Worm (Caenorhabditis elegans) whole organism, L4 larva: ENCODE data around the gene T15B7.8.
A peak's percentile ranks its signal among the peaks of the same experiment; 100 is the strongest.

ENCODE experiments used
- D1046.2 ChIP-seq: fragments of 200-800 bp; sonication (Bioruptor generic); IDR thresholded peaks from 2 replicates; pipeline ENCODE4 v1.3.6; 2022; ENCODE audit warnings: missing genetic modification characterization, missing compliant biosample characterization
- F26F4.8 ChIP-seq: fragments of 200-800 bp; sonication (Bioruptor generic); conservative IDR thresholded peaks from 2 replicates; pipeline ENCODE4 v1.3.6; 2022; ENCODE audit warnings: missing genetic modification characterization, missing compliant biosample characterization
- Y105C5A.15 ChIP-seq: fragments of 200-800 bp; sonication (Bioruptor generic); IDR thresholded peaks from 2 replicates; pipeline ENCODE4 v1.3.6; 2022; ENCODE audit warnings: missing genetic modification characterization, missing compliant biosample characterization
- Y75B8A.6 ChIP-seq: fragments of 200-800 bp; sonication (Bioruptor generic); IDR thresholded peaks from 2 replicates; pipeline ENCODE4 v1.3.6; 2022; ENCODE audit warnings: missing genetic modification reagents, missing genetic modification characterization, missing compliant biosample characterization
- ZK337.2 ChIP-seq: fragments of 200-800 bp; sonication (Bioruptor generic); IDR thresholded peaks from 2 replicates; pipeline ENCODE4 v1.3.6; 2022; ENCODE audit warnings: missing genetic modification reagents, missing genetic modification characterization, missing compliant biosample characterization
- ZK546.5 ChIP-seq, 2 experiments: sonication (generic microtip); optimal IDR thresholded peaks; 2 replicates each; lab custom pipeline; 2017; ENCODE audit warnings: missing biosample characterization in 2 of 2, missing genetic modification characterization in 2 of 2
- aha-1 ChIP-seq: fragments of 150-350 bp; peaks from one replicate; lab custom pipeline; 2014; ENCODE audit warnings: missing biosample characterization, missing genetic modification characterization
- ctbp-1 ChIP-seq: fragments of 200-800 bp; sonication (Bioruptor generic); IDR thresholded peaks from 2 replicates; pipeline ENCODE4 v1.3.6; 2022; ENCODE audit warnings: missing genetic modification reagents, missing genetic modification characterization, missing compliant biosample characterization
- daf-19 ChIP-seq: fragments of 200-800 bp; sonication (Bioruptor generic); conservative IDR thresholded peaks from 2 replicates; pipeline ENCODE4 v1.3.6; 2022; ENCODE audit warnings: missing genetic modification characterization, missing compliant biosample characterization
- dmd-8 ChIP-seq: fragments of 200-800 bp; sonication (Bioruptor generic); IDR thresholded peaks from 2 replicates; pipeline ENCODE4 v1.3.6; 2022; ENCODE audit warnings: missing genetic modification characterization, missing compliant biosample characterization
- duxl-1 ChIP-seq: sonication (generic microtip); optimal IDR thresholded peaks from 2 replicates; lab custom pipeline; 2016; ENCODE audit warnings: mild to moderate bottlenecking, missing genetic modification characterization, moderate library complexity, missing compliant biosample characterization; ENCODE audit not compliant: poor library complexity
- dve-1 ChIP-seq: sonication (generic microtip); optimal IDR thresholded peaks from 2 replicates; lab custom pipeline; 2017; ENCODE audit warnings: antibody characterized with exemption, mild to moderate bottlenecking, missing genetic modification characterization, missing compliant biosample characterization; ENCODE audit not compliant: insufficient read depth
- gei-8 ChIP-seq: fragments of 200-800 bp; sonication (Bioruptor generic); optimal IDR thresholded peaks from 2 replicates; lab custom pipeline; 2018; ENCODE audit warnings: mild to moderate bottlenecking, missing genetic modification characterization, missing compliant biosample characterization
- madf-9 ChIP-seq: fragments of 200-800 bp; sonication (Bioruptor generic); conservative IDR thresholded peaks from 2 replicates; pipeline ENCODE4 v1.3.6; 2022; ENCODE audit warnings: missing genetic modification reagents, missing genetic modification characterization, missing compliant biosample characterization
- mdt-29 ChIP-seq: fragments of 200-800 bp; sonication (Bioruptor generic); IDR thresholded peaks from 2 replicates; pipeline ENCODE4 v1.3.6; 2022; ENCODE audit warnings: missing genetic modification reagents, missing genetic modification characterization, missing compliant biosample characterization
- mep-1 ChIP-seq: fragments of 150-350 bp; sonication (generic microtip); optimal IDR thresholded peaks from 3 replicates; lab custom pipeline; 2014; ENCODE audit warnings: missing biosample characterization, missing genetic modification characterization
- mxl-2 ChIP-seq: fragments of 200-800 bp; sonication (Bioruptor generic); conservative IDR thresholded peaks from 2 replicates; pipeline ENCODE4 v1.3.6; 2022; ENCODE audit warnings: missing genetic modification reagents, missing genetic modification characterization, missing compliant biosample characterization
- mxl-3 ChIP-seq: fragments of 200-800 bp; sonication (Bioruptor generic); optimal IDR thresholded peaks from 2 replicates; lab custom pipeline; 2018; ENCODE audit warnings: mild to moderate bottlenecking, missing genetic modification characterization, missing compliant biosample characterization
- nhr-10 ChIP-seq: fragments of 150-350 bp; optimal IDR thresholded peaks from 2 replicates; lab custom pipeline; 2014; ENCODE audit warnings: missing biosample characterization, missing genetic modification characterization
- nhr-25 ChIP-seq: sonication (generic microtip); optimal IDR thresholded peaks from 2 replicates; lab custom pipeline; 2017; ENCODE audit warnings: missing genetic modification characterization, mild to moderate bottlenecking, missing compliant biosample characterization, antibody characterized with exemption, moderate library complexity, borderline replicate concordance; ENCODE audit not compliant: insufficient read depth
- nhr-28 ChIP-seq: fragments of 150-350 bp; optimal IDR thresholded peaks from 2 replicates; lab custom pipeline; 2014; ENCODE audit warnings: missing biosample characterization, missing genetic modification characterization
- nhr-41 ChIP-seq: fragments of 200-800 bp; sonication (Bioruptor generic); IDR thresholded peaks from 2 replicates; pipeline ENCODE4 v1.3.6; 2022; ENCODE audit warnings: missing genetic modification reagents, missing genetic modification characterization, missing compliant biosample characterization
- nhr-76 ChIP-seq: fragments of 150-350 bp; optimal IDR thresholded peaks from 2 replicates; lab custom pipeline; 2014; ENCODE audit warnings: missing biosample characterization, missing genetic modification characterization
- nhr-77 ChIP-seq: fragments of 150-350 bp; optimal IDR thresholded peaks from 2 replicates; lab custom pipeline; 2014; ENCODE audit warnings: missing biosample characterization, missing genetic modification characterization
- pha-4 ChIP-seq, 2 experiments: fragments of 150-350 bp in 1 of 2; fragments of 200-800 bp in 1 of 2; sonication (Bioruptor generic) in 1 of 2; IDR thresholded peaks in 1 of 2; optimal IDR thresholded peaks in 1 of 2; 2 replicates each; pipeline versions ENCODE4 v1.3.6 to Lab custom; 2014 to 2022; ENCODE audit warnings: missing genetic modification characterization in 2 of 2, missing genetic modification reagents in 2 of 2, missing biosample characterization in 1 of 2, missing compliant biosample characterization in 1 of 2
- set-16 ChIP-seq: fragments of 200-800 bp; sonication (Bioruptor generic); IDR thresholded peaks from 2 replicates; pipeline ENCODE4 v1.3.6; 2022; ENCODE audit warnings: missing genetic modification reagents, missing genetic modification characterization, missing compliant biosample characterization
- snpc-1.2 ChIP-seq: fragments of 200-800 bp; sonication (Bioruptor generic); IDR thresholded peaks from 2 replicates; pipeline ENCODE4 v1.3.6; 2022; ENCODE audit warnings: missing genetic modification reagents, missing genetic modification characterization, missing compliant biosample characterization
- snpc-4 ChIP-seq: fragments of 150-350 bp; optimal IDR thresholded peaks from 2 replicates; lab custom pipeline; 2014; ENCODE audit warnings: missing biosample characterization, missing genetic modification characterization
- tra-1 ChIP-seq: fragments of 200-800 bp; sonication (Bioruptor generic); IDR thresholded peaks from 2 replicates; pipeline ENCODE4 v1.3.6; 2022; ENCODE audit warnings: missing genetic modification reagents, missing genetic modification characterization, missing compliant biosample characterization
- unc-130 ChIP-seq: sonication (generic microtip); optimal IDR thresholded peaks from 2 replicates; lab custom pipeline; 2016; ENCODE audit warnings: missing genetic modification reagents, missing genetic modification characterization, missing compliant biosample characterization
- unc-39 ChIP-seq: sonication (generic microtip); optimal IDR thresholded peaks from 2 replicates; lab custom pipeline; 2017; ENCODE audit warnings: missing biosample characterization, missing genetic modification characterization
- vab-7 ChIP-seq: fragments of 200-800 bp; sonication (Bioruptor generic); IDR thresholded peaks from 2 replicates; pipeline ENCODE4 v1.3.6; 2022; ENCODE audit warnings: missing genetic modification reagents, missing genetic modification characterization, missing compliant biosample characterization
- zag-1 ChIP-seq: fragments of 150-350 bp; optimal IDR thresholded peaks from 2 replicates; lab custom pipeline; 2014; ENCODE audit warnings: missing biosample characterization, missing genetic modification characterization

Gene T15B7.8

DNA sequence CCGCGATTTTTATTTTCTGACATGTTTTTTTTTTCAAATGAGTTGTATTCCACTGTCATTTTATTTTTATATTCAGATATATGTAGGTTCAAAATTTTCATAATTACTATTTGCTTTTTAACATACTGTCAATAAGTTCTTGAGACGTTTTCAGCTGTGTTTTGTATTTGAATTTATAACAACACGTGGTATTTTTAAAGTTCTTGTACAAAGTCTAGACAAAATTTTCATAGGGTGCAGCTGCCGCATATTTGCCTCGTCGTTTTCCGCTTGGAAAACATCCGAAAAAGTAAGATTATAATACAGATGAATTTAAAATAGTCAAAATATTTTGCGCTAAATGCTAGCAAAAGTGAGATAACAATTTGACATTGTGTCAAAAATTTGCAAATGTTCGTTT lies 7.2 kb downstream of the T15B7.8 start, which contains the start of gene dmsr-15:
Gene dmsr-15, minus strand, starts transcription at position 101 of the 400 bp plus-strand sequence.
- TF ChIP-seq mep-1 (no peak), duxl-1 (no peak), F26F4.8 (no peak), daf-19 (GFP tag; lab: Robert Waterston, UW) (no peak), pha-4 (GFP tag; IDR thresholded peaks at IDR 0.05; lab: Robert Waterston, UW) (no peak), pha-4 (tag; optimal IDR thresholded peaks at IDR 0.05; lab: Kevin White, UChicago) (no peak), ctbp-1 (GFP tag; lab: Robert Waterston, UW) (no peak), nhr-25 (no peak), nhr-77 (no peak), tra-1 (no peak)

DNA sequence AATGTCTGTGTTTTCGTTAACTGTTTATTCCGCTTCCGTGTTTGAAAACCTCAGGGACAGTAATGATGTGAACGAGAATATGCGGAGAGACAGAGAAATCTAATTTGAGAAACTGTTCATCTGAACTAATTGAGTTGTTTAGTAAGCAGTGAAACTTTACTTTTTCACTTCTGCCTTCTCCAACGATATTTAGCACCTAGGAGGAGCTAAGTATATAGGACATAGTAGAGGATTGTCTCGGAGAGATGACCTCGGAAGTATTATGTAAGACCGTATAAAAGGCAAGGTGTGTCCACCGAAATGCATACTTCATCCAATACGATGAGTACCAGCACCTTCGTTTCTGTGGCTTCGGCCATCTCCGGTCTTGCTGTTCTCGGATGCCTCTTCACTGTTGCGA lies 7.8 kb downstream of the T15B7.8 start, which contains the start of gene col-141:
Gene col-141, plus strand, starts transcription at position 301 of the 400 bp plus-strand sequence.
- TF ChIP-seq tra-1 (no peak), mdt-29 (GFP tag; lab: Robert Waterston, UW) (no peak), mxl-3 (GFP tag; lab: Kevin White, UChicago) (no peak), gei-8 (no peak), mxl-2 (GFP tag; lab: Robert Waterston, UW) (no peak), madf-9 (GFP tag; lab: Robert Waterston, UW) (no peak), unc-130 (GFP tag; lab: Kevin White, UChicago) (no peak), dmd-8 (GFP tag; lab: Robert Waterston, UW) (no peak), nhr-41 (GFP tag; lab: Robert Waterston, UW) (no peak), ZK337.2 (GFP tag; lab: Robert Waterston, UW) (no peak), Y105C5A.15 (GFP tag; lab: Robert Waterston, UW) (no peak), dve-1 (tag; lab: Kevin White, UChicago) (no peak), zag-1 (tag; lab: Kevin White, UChicago) (no peak), Y75B8A.6 (GFP tag; lab: Robert Waterston, UW) (no peak)

ce11 chrV:6830075-6830474 lies 8.5 kb downstream of the T15B7.8 start:
- TF ChIP-seq unc-39 (tag; lab: Kevin White, UChicago): no peak
- no peak for TF ChIP-seq duxl-1
- TF ChIP-seq aha-1 (tag; lab: Kevin White, UChicago): peak; percentile 36
- no peak for TF ChIP-seq unc-130 (GFP tag; lab: Kevin White, UChicago)
- no peak for TF ChIP-seq snpc-4 (tag; lab: Kevin White, UChicago)
- TF ChIP-seq set-16 (GFP tag; lab: Robert Waterston, UW): peak; percentile 97
- TF ChIP-seq snpc-1.2: no peak
- TF ChIP-seq nhr-10: no peak

ce11 chrV:6830755-6831227 lies 9.2 kb downstream of the T15B7.8 start, which contains the start of gene col-142:
Gene col-142, plus strand, starts transcription at chrV:6831177.
- TF ChIP-seq nhr-28 (tag; lab: Kevin White, UChicago) (peak; percentile 9), nhr-76 (tag; lab: Kevin White, UChicago) (no peak)

DNA sequence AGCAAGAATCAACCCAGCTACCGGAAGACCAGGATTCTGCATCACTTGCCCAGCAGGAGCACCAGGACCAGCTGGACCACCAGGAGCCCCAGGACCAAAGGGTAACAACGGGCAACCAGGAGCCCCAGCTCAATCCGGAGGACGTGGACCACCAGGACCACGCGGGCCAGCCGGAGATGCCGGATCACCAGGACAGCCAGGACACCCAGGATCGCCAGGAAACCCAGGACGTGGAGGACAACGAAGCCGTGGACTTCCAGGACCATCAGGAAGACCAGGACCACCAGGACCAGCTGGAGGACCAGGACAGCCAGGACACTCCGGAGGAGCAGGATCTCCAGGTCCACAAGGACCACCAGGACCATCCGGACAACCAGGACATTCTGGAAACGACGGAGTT lies 9.9 kb downstream of the T15B7.8 start:
- 0 out of 2 replicates have a peak, but pooled peaks have one; percentile 5 for TF ChIP-seq vab-7 (GFP tag; lab: Robert Waterston, UW)
- TF ChIP-seq ZK546.5 (tag; optimal IDR thresholded peaks at IDR 0.05; lab: Kevin White, UChicago): no peak
- peak; percentile 97 for TF ChIP-seq set-16 (GFP tag; lab: Robert Waterston, UW)
- 0 out of 2 replicates have a peak, but pooled peaks have one; percentile 27 for TF ChIP-seq D1046.2 (GFP tag; lab: Robert Waterston, UW)
